Worm (Caenorhabditis elegans) whole organism, mixed stage, embryonic: ENCODE results near the gene icl-1.

ENCODE experiments used
- M03D4.4 ChIP-seq: sonication (generic microtip); optimal IDR thresholded peaks from 2 replicates; lab custom pipeline; 2017; ENCODE audit warnings: mild to moderate bottlenecking, missing genetic modification characterization, missing compliant biosample characterization
- bed-3 ChIP-seq: fragments of 200-800 bp; sonication (Bioruptor generic); optimal IDR thresholded peaks from 3 replicates; lab custom pipeline; 2018; ENCODE audit warnings: mild to moderate bottlenecking, missing genetic modification characterization, moderate library complexity, missing compliant biosample characterization
- blmp-1 ChIP-seq: fragments of 150-350 bp; optimal IDR thresholded peaks from 2 replicates; lab custom pipeline; 2014; ENCODE audit warnings: missing biosample characterization, missing genetic modification characterization
- ceh-39 ChIP-seq: fragments of 150-350 bp; optimal IDR thresholded peaks from 2 replicates; lab custom pipeline; 2014; ENCODE audit warnings: missing biosample characterization, missing genetic modification characterization
- ceh-43 ChIP-seq: fragments of 200-800 bp; sonication (Bioruptor generic); optimal IDR thresholded peaks from 2 replicates; lab custom pipeline; 2018; ENCODE audit warnings: mild to moderate bottlenecking, missing genetic modification characterization, moderate library complexity, missing compliant biosample characterization
- ceh-83 ChIP-seq: fragments of 200-800 bp; sonication (Bioruptor generic); optimal IDR thresholded peaks from 2 replicates; lab custom pipeline; 2018; ENCODE audit warnings: mild to moderate bottlenecking, missing genetic modification characterization, missing compliant biosample characterization
- cnd-1 ChIP-seq: fragments of 200-800 bp; sonication (Bioruptor generic); optimal IDR thresholded peaks from 2 replicates; lab custom pipeline; 2018; ENCODE audit warnings: mild to moderate bottlenecking, missing genetic modification characterization, missing compliant biosample characterization
- elt-1 ChIP-seq: sonication (generic microtip); optimal IDR thresholded peaks from 2 replicates; lab custom pipeline; 2017; ENCODE audit warnings: missing genetic modification characterization, mild to moderate bottlenecking, missing compliant biosample characterization, antibody characterized with exemption, moderate library complexity, borderline replicate concordance; ENCODE audit not compliant: insufficient read depth
- elt-3 ChIP-seq: fragments of 150-350 bp; optimal IDR thresholded peaks from 2 replicates; lab custom pipeline; 2014; ENCODE audit warnings: missing biosample characterization, missing genetic modification characterization
- flh-1 ChIP-seq: fragments of 200-800 bp; sonication (Bioruptor generic); optimal IDR thresholded peaks from 2 replicates; lab custom pipeline; 2018; ENCODE audit warnings: mild to moderate bottlenecking, missing genetic modification characterization, moderate library complexity, missing compliant biosample characterization
- ham-2 ChIP-seq: fragments of 200-800 bp; sonication (Bioruptor generic); optimal IDR thresholded peaks from 2 replicates; lab custom pipeline; 2018; ENCODE audit warnings: mild to moderate bottlenecking, missing genetic modification characterization, missing compliant biosample characterization
- hlh-1 ChIP-seq: fragments of 150-350 bp; optimal IDR thresholded peaks from 2 replicates; lab custom pipeline; 2014; ENCODE audit warnings: missing biosample characterization, missing genetic modification reagents, missing genetic modification characterization
- lin-32 ChIP-seq: fragments of 200-800 bp; sonication (Bioruptor generic); optimal IDR thresholded peaks from 2 replicates; lab custom pipeline; 2018; ENCODE audit warnings: mild to moderate bottlenecking, missing genetic modification characterization, missing compliant biosample characterization
- lsy-2 ChIP-seq: fragments of 150-350 bp; optimal IDR thresholded peaks from 2 replicates; lab custom pipeline; 2014; ENCODE audit warnings: missing biosample characterization, missing genetic modification characterization
- mab-5 ChIP-seq: fragments of 150-350 bp; optimal IDR thresholded peaks from 2 replicates; lab custom pipeline; 2014; ENCODE audit warnings: missing biosample characterization, missing genetic modification characterization
- mep-1 ChIP-seq: fragments of 150-350 bp; optimal IDR thresholded peaks from 2 replicates; lab custom pipeline; 2017; ENCODE audit warnings: missing biosample characterization, missing genetic modification reagents, missing genetic modification characterization, inconsistent platforms
- nhr-12 ChIP-seq: fragments of 150-350 bp; optimal IDR thresholded peaks from 2 replicates; lab custom pipeline; 2014; ENCODE audit warnings: missing biosample characterization, missing genetic modification characterization
- nhr-2 ChIP-seq: fragments of 150-350 bp; optimal IDR thresholded peaks from 2 replicates; lab custom pipeline; 2014; ENCODE audit warnings: missing biosample characterization, missing genetic modification characterization
- nhr-28 ChIP-seq: fragments of 150-350 bp; optimal IDR thresholded peaks from 2 replicates; lab custom pipeline; 2014; ENCODE audit warnings: missing biosample characterization, missing genetic modification characterization
- nhr-76 ChIP-seq: sonication (generic microtip); optimal IDR thresholded peaks from 2 replicates; lab custom pipeline; 2017; ENCODE audit warnings: missing biosample characterization, missing genetic modification characterization
- pha-4 ChIP-seq: fragments of 150-350 bp; optimal IDR thresholded peaks from 2 replicates; lab custom pipeline; 2018; ENCODE audit warnings: missing biosample characterization, missing genetic modification reagents, missing genetic modification characterization
- sem-2 ChIP-seq: fragments of 200-800 bp; sonication (Bioruptor generic); optimal IDR thresholded peaks from 2 replicates; lab custom pipeline; 2018; ENCODE audit warnings: mild to moderate bottlenecking, missing genetic modification characterization, missing compliant biosample characterization
- snpc-4 ChIP-seq: fragments of 150-350 bp; optimal IDR thresholded peaks from 2 replicates; lab custom pipeline; 2014; ENCODE audit warnings: missing biosample characterization, missing genetic modification characterization
- sptf-1 ChIP-seq: sonication (generic microtip); optimal IDR thresholded peaks from 2 replicates; lab custom pipeline; 2017; ENCODE audit warnings: mild to moderate bottlenecking, missing genetic modification characterization, moderate library complexity, missing compliant biosample characterization
- tbx-8 ChIP-seq: fragments of 200-800 bp; sonication (Bioruptor generic); optimal IDR thresholded peaks from 2 replicates; lab custom pipeline; 2018; ENCODE audit warnings: mild to moderate bottlenecking, missing genetic modification characterization, moderate library complexity, missing compliant biosample characterization
- unc-120 ChIP-seq: sonication (generic microtip); optimal IDR thresholded peaks from 2 replicates; lab custom pipeline; 2017; ENCODE audit warnings: missing genetic modification characterization, missing compliant biosample characterization; ENCODE audit not compliant: poor library complexity, severe bottlenecking
- unc-39 ChIP-seq: fragments of 150-350 bp; optimal IDR thresholded peaks from 2 replicates; lab custom pipeline; 2014; ENCODE audit warnings: missing biosample characterization, missing genetic modification characterization
- unc-62 ChIP-seq: fragments of 150-350 bp; optimal IDR thresholded peaks from 2 replicates; lab custom pipeline; 2014; ENCODE audit warnings: missing biosample characterization, missing genetic modification reagents, missing genetic modification characterization
- zip-8 ChIP-seq: fragments of 150-350 bp; optimal IDR thresholded peaks from 2 replicates; lab custom pipeline; 2014; ENCODE audit warnings: missing biosample characterization, missing genetic modification characterization
- ztf-11 ChIP-seq: fragments of 150-350 bp; optimal IDR thresholded peaks from 2 replicates; lab custom pipeline; 2014; ENCODE audit warnings: missing biosample characterization, missing genetic modification characterization

The icl-1 gene

DNA sequence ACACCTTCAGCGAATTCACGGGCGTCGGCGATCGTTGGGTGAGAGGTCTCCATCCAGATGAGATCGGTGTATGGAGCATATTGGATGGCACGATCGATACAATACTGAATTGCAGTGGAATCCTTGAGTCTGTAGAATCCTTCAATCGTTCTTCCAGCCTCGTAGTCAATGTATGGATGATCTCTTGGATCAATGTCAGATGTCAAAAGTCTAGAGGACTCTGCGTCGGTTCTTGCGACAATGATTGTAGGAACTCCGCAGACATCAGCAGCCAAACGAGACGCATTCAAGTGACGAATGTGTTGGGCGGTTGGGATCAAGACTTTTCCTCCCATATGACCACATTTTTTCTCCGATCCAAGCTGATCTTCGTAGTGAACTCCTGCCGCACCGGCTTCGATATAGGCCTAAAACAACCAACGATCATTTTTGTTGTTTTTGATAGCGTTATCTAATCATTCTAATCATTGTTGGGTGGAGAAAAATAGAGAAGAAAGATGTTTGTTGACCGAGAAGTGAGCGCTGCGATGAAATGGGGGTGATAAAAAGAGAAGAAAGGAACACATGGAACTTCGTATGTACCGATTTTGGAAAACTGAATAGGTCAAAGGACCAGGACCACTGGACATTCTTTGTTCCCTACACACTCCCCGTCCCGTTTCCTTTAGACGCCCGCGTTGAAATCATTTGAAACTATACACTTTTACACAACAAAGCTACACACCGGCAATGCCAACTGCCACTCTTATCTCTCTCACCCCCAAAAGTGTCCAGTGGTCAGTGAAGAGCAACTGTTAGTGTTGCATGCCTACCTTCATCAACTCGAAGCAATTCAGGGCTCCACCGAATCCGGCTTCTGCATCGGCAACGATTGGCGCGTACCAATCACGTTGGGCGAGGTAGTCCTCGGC, 976 bp downstream of the icl-1 start:
- TF ChIP-seq ham-2 (GFP tag; lab: Kevin White, UChicago): no peak
- TF ChIP-seq ceh-43 (GFP tag; lab: Kevin White, UChicago): no peak
- TF ChIP-seq ceh-83 (GFP tag; lab: Kevin White, UChicago): no peak
- peak; percentile 30 for TF ChIP-seq unc-120
- no peak for TF ChIP-seq zip-8 (tag; lab: Kevin White, UChicago)
- peak; percentile 77 for TF ChIP-seq hlh-1 (tag; lab: Kevin White, UChicago)
- no peak for TF ChIP-seq nhr-76 (tag; lab: Kevin White, UChicago)

DNA sequence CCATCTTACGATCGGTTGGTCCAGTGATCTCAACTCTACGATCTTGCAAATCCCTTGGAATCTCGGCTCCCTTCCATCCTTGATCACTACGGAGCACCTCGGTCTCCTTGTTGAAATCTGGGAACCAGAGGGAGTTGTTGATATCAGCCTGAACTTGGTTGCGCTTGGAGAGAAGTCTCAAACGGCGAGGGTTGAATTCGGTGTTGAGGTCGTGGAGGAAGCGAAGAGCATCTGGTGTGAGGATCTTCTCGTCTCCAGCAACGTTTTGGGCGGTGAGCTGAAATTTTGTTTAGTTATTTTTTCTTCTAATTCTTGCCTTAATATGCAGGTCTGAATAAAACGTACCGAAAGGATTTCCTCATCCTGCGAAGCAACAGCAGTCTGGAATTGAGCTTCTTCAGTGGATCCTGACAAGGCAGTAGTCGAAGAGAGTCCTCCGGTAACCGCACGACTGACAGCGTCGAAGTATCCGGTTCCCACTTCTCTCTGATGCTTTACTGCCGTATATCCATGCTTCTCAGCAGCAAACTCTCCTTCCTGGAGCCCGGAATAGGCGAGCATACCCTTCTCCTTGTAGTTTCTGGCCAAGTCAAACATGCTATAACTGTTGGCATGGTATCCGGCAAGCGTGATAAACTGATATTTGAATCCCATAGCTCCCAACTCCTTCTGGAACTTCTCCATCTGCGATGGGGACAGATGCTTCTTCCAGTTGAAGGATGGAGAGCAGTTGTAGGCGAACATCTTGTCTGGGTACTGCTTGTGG, 1.8 kb downstream of the icl-1 start:
- TF ChIP-seq lin-32: no peak
- TF ChIP-seq tbx-8 (GFP tag; lab: Kevin White, UChicago): no peak
- no peak for TF ChIP-seq mep-1 (tag; lab: Kevin White, UChicago)
- no peak for TF ChIP-seq ham-2 (GFP tag; lab: Kevin White, UChicago)
- no peak for TF ChIP-seq nhr-2
- no peak for TF ChIP-seq ceh-39 (tag; lab: Kevin White, UChicago)
- TF ChIP-seq mab-5 (tag; lab: Kevin White, UChicago): no peak

DNA sequence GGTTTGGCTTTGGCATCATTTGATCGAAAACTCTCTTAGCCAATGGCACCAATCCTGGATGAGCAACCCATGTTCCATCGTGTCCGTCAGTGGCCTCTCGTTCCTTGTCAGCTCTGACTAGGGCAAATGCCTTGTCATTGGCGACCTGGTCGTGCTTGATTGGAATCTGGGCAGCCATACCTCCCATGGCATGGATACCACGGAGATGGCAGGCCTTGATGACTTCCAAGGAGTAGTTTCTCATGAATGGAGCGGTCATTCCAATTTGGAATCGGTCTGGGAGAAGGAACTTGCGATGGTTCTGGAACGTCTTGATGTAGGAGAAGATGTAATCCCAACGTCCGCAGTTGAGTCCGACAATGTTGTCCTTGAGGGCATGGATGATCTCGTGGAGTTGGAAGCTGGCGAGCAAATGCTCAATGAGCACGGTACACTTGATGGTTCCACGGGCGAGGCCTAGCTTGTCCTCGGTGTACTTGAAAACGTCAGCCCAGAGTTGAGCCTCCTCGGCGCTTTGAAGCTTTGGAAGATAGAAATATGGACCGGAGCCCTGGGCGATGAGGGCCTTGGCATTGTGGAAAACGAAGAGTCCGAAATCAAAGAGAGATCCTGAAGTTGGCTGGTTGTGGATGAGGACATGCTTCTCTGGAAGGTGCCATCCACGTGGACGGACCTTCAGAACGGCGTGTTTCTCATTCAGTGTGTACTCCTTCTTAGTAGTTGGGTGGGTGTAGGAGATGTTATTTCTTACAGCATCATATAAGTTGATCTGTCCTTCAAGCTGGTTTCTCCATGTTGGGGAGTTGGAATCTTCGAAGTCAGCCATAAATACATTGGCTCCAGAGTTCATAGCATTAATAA, 2.6 kb downstream of the icl-1 start:
- TF ChIP-seq ceh-43 (GFP tag; lab: Kevin White, UChicago) (no peak), elt-1 (tag; lab: Kevin White, UChicago) (no peak), pha-4 (tag; lab: Kevin White, UChicago) (no peak), hlh-1 (tag; lab: Kevin White, UChicago) (no peak), nhr-12 (tag; lab: Kevin White, UChicago) (no peak), M03D4.4 (tag; lab: Kevin White, UChicago) (no peak), sptf-1 (tag; lab: Kevin White, UChicago) (no peak), bed-3 (GFP tag; lab: Kevin White, UChicago) (no peak), ceh-39 (tag; lab: Kevin White, UChicago) (no peak), nhr-28 (no peak), mab-5 (tag; lab: Kevin White, UChicago) (no peak), tbx-8 (GFP tag; lab: Kevin White, UChicago) (no peak)
- TF ChIP-seq, all 35 proteins: peak for 0

DNA sequence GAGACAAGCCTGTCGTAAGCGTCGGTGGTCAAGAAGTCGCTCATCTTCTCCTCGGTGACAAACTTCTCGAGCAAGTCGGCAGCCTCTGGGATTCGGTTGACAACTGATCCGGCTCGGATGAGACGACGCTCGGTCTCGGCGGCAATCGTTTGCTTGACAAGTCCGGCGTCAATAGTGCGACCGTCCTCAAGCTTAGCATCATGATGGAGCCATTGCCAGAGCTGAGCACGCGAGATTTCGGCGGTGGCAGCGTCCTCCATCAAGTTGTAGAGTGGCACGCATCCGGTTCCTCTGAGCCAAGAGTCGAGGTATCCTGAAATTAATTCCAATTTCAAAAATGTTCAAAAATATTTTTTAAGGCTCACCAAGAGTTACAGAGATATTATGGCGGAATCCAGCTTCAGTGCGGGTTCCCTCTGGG, 3.3 kb downstream of the icl-1 start:
- TF ChIP-seq zip-8 (tag; lab: Kevin White, UChicago) (no peak), elt-1 (tag; lab: Kevin White, UChicago) (no peak), pha-4 (tag; lab: Kevin White, UChicago) (no peak), ztf-11 (tag; lab: Kevin White, UChicago) (no peak), unc-39 (tag; lab: Kevin White, UChicago) (no peak), elt-3 (tag; lab: Kevin White, UChicago) (no peak), nhr-76 (tag; lab: Kevin White, UChicago) (no peak), snpc-4 (tag; lab: Kevin White, UChicago) (no peak), unc-120 (no peak), ceh-39 (tag; lab: Kevin White, UChicago) (no peak), unc-62 (GFP tag; lab: Kevin White, UChicago) (no peak), tbx-8 (GFP tag; lab: Kevin White, UChicago) (no peak), lin-32 (no peak), sem-2 (GFP tag; lab: Kevin White, UChicago) (no peak), flh-1 (no peak), bed-3 (GFP tag; lab: Kevin White, UChicago) (no peak), blmp-1 (tag; lab: Kevin White, UChicago) (no peak), lsy-2 (tag; lab: Kevin White, UChicago) (no peak), cnd-1 (tag; lab: Kevin White, UChicago) (no peak)
- TF ChIP-seq, all 35 proteins: peak for 0
